Fruit fly (Drosophila melanogaster): ENCODE results near the gene sloth2.

sloth2 gene

dm6 chrX:6993753-6994152 is 17.4 kb upstream of the sloth2 start (continued):
- TF ChIP-seq CG34376 (GFP tag; optimal IDR thresholded peaks at IDR 0.05) (peak; percentile 29), schlank (tag; optimal IDR thresholded peaks at IDR 0.05) (peak; percentile 30), CG8281 (tag; optimal IDR thresholded peaks at IDR 0.05) (peak; percentile 9), caup (GFP tag; optimal IDR thresholded peaks at IDR 0.05; ENCODE audit: severe bottlenecking) (peak; percentile 73), CG4424 (GFP tag; optimal IDR thresholded peaks at IDR 0.05) (peak; percentile 75), ato (GFP tag; IDR thresholded peaks at IDR 0.05; ENCODE audit: partially characterized antibody) (no peak), CG14050 (GFP tag; IDR thresholded peaks at IDR 0.05) (peak; percentile 71; the same call in 2 of the 3 replicates), CG30431 (GFP tag; optimal IDR thresholded peaks at IDR 0.05) (peak; percentile 41), sob (GFP tag; IDR thresholded peaks at IDR 0.05) (peak; percentile 80), CG3847 (GFP tag; IDR thresholded peaks at IDR 0.05) (peak; percentile 66), CG17186 (GFP tag; optimal IDR thresholded peaks at IDR 0.05) (no peak), CG12071 (GFP tag; optimal IDR thresholded peaks at IDR 0.05) (peak; percentile 31), Meics (GFP tag; optimal IDR thresholded peaks at IDR 0.05) (peak; percentile 70), chif (GFP tag; optimal IDR thresholded peaks at IDR 0.05) (peak; percentile 68 to 71), bbx (GFP tag; IDR thresholded peaks at IDR 0.05; ENCODE audit: partially characterized antibody) (no peak), CG10959 (GFP tag; IDR thresholded peaks at IDR 0.05) (peak; percentile 42; the same call in 1 of the 2 replicates), CG32772 (GFP tag; IDR thresholded peaks at IDR 0.05) (peak; percentile 78), ssp (GFP tag; IDR thresholded peaks at IDR 0.05) (peak; percentile 53), dpn (GFP tag; optimal IDR thresholded peaks at IDR 0.05) (peak; percentile 70 to 73), dm (GFP tag; optimal IDR thresholded peaks at IDR 0.05) (peak; percentile 48), crp (GFP tag; optimal IDR thresholded peaks at IDR 0.05) (no peak), CG6765 (GFP tag; optimal IDR thresholded peaks at IDR 0.05) (no peak), gt (GFP tag; IDR thresholded peaks at IDR 0.05) (peak; percentile 62), CG9437 (GFP tag; optimal IDR thresholded peaks at IDR 0.05) (no peak), Dfd (GFP tag; optimal IDR thresholded peaks at IDR 0.05) (no peak), sens-2 (GFP tag; IDR thresholded peaks at IDR 0.05) (peak; percentile 72; the same call in 1 of the 2 replicates), amos (GFP tag; IDR thresholded peaks at IDR 0.05; ENCODE audit: partially characterized antibody) (no peak), Sin3A (optimal IDR thresholded peaks at IDR 0.05) (no peak), Gsc (GFP tag; IDR thresholded peaks at IDR 0.05) (peak; percentile 39; the same call in 1 of the 2 replicates), slbo (GFP tag; IDR thresholded peaks at IDR 0.05) (peak; percentile 86), Doc3 (GFP tag; IDR thresholded peaks at IDR 0.05; ENCODE audit: partially characterized antibody) (no peak), disco-r (GFP tag; optimal IDR thresholded peaks at IDR 0.05) (no peak), bowl (GFP tag; IDR thresholded peaks at IDR 0.05) (peak; percentile 54; the same call in 1 of the 2 replicates), CG14441 (GFP tag; IDR thresholded peaks at IDR 0.05) (peak; percentile 91), nmo (GFP tag; optimal IDR thresholded peaks at IDR 0.05) (peak; percentile 75), zen (tag; optimal IDR thresholded peaks at IDR 0.05) (peak; percentile 56), Oli (tag; optimal IDR thresholded peaks at IDR 0.05) (peak; percentile 70), trh (GFP tag; optimal IDR thresholded peaks at IDR 0.05) (no peak), D (optimal IDR thresholded peaks at IDR 0.05) (no peak), D (GFP tag; optimal IDR thresholded peaks at IDR 0.05) (peak; percentile 41), fru (optimal IDR thresholded peaks at IDR 0.05) (no peak), CG4820 (GFP tag; optimal IDR thresholded peaks at IDR 0.05) (peak; percentile 63), CG6854 (GFP tag; optimal IDR thresholded peaks at IDR 0.05) (peak; percentile 38), gfzf (GFP tag; optimal IDR thresholded peaks at IDR 0.05) (no peak), CG1792 (GFP tag; optimal IDR thresholded peaks at IDR 0.05) (peak; percentile 70), gcm (GFP tag; optimal IDR thresholded peaks at IDR 0.05) (peak; percentile 23), CG15269 (tag; optimal IDR thresholded peaks at IDR 0.05) (peak; percentile 73), ara (GFP tag; IDR thresholded peaks at IDR 0.05) (peak; percentile 71), Spps (tag; optimal IDR thresholded peaks at IDR 0.05) (no peak), nau (GFP tag; optimal IDR thresholded peaks at IDR 0.05) (no peak), CG42726 (GFP tag; IDR thresholded peaks at IDR 0.05; ENCODE audit: partially characterized antibody) (no peak)
